Worm (Caenorhabditis elegans) whole organism, young adult: ENCODE results near the gene B0454.6.

Experiments
- mcd-1 ChIP-seq: fragments of 200-800 bp; sonication (Bioruptor generic); IDR thresholded peaks from 2 replicates; pipeline ENCODE4 v1.3.6; 2022; ENCODE audit warnings: missing genetic modification reagents, missing genetic modification characterization, missing compliant biosample characterization
- nfya-1 ChIP-seq: sonication (generic microtip); optimal IDR thresholded peaks from 2 replicates; lab custom pipeline; 2017; ENCODE audit warnings: antibody characterized with exemption, missing compliant biosample characterization, missing genetic modification characterization, borderline replicate concordance; ENCODE audit not compliant: insufficient read depth
- ztf-3 ChIP-seq: fragments of 200-800 bp; sonication (Bioruptor generic); optimal IDR thresholded peaks from 2 replicates; lab custom pipeline; 2018; ENCODE audit warnings: mild to moderate bottlenecking, missing genetic modification characterization, missing compliant biosample characterization

DNA sequence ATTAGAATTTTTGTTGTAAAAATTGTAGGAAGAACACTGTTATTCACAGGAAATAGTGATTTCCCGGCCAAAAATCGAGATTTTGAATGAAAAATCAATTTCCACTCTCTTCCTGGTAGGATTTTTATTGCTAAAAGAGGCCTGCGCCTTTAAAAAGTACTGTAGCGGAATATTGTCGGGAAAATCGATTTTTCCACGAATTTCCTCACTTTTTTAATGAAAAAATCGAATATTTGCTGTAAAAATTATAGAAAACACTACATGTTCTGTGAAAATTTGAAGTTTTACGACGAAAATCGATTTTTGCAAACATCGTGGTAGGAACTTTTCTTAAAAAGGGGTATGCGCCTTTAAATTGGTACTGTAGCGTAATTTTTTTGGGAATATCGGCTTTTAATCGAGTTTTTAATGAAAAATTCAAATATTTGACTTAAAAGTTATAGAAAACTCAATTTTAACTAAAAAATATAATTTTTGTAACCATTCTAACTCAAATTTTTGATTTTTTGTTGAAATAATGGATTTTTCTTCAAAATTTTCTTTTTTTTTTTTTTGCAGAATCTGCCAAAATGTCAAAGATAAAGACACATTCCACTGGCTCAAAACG lies 23.8 kb downstream of the B0454.6 start, which contains the start of gene lin-8:
- no peak for TF ChIP-seq ztf-3 (GFP tag; lab: Kevin White, UChicago)
- no peak for TF ChIP-seq mcd-1 (GFP tag; lab: Robert Waterston, UW)
- no peak for TF ChIP-seq nfya-1 (tag; lab: Kevin White, UChicago)
